Fruit fly (Drosophila melanogaster) whole organism, embryonic: Measurements from ENCODE around the gene se.
A peak's percentile ranks its signal among the peaks of the same experiment; 100 is the strongest.

Experiments used
- CG11247 ChIP-seq: fragments of 200-800 bp; sonication (Bioruptor generic); IDR thresholded peaks from 2 replicates; pipeline ENCODE4 v1.3.6; 2022; ENCODE audit warnings: missing biosample characterization, missing genetic modification characterization
- CG11723 ChIP-seq: fragments of 200-800 bp; sonication (Bioruptor generic); optimal IDR thresholded peaks from 2 replicates; lab custom pipeline; 2017; ENCODE audit warnings: missing biosample characterization, mild to moderate bottlenecking, missing genetic modification characterization
- CG12104 ChIP-seq: fragments of 200-800 bp; sonication (Bioruptor generic); optimal IDR thresholded peaks from 3 replicates; lab custom pipeline; 2016; ENCODE audit warnings: missing biosample characterization, missing genetic modification characterization
- CG13775 ChIP-seq: fragments of 200-800 bp; sonication (Bioruptor generic); optimal IDR thresholded peaks from 3 replicates; lab custom pipeline; 2017; ENCODE audit warnings: missing biosample characterization, mild to moderate bottlenecking, missing genetic modification characterization
- CG14710 ChIP-seq: fragments of 200-800 bp; sonication (Bioruptor generic); optimal IDR thresholded peaks from 3 replicates; lab custom pipeline; 2019; ENCODE audit warnings: missing biosample characterization, mild to moderate bottlenecking, missing genetic modification characterization, moderate library complexity
- CG14860 ChIP-seq: fragments of 200-800 bp; sonication (Bioruptor generic); IDR thresholded peaks from 3 replicates; pipeline ENCODE4 v1.3.6; 2022; ENCODE audit warnings: missing biosample characterization, missing genetic modification characterization; ENCODE audit not compliant: partially characterized antibody
- CG1529 ChIP-seq: fragments of 200-800 bp; sonication (Bioruptor generic); optimal IDR thresholded peaks from 3 replicates; lab custom pipeline; 2018; ENCODE audit warnings: missing biosample characterization, missing genetic modification characterization
- CG15514 ChIP-seq: fragments of 200-800 bp; sonication (Bioruptor generic); optimal IDR thresholded peaks from 3 replicates; lab custom pipeline; 2017; ENCODE audit warnings: missing biosample characterization, missing genetic modification characterization, mild to moderate bottlenecking, moderate library complexity, missing genetic modification reagents
- CG15696 ChIP-seq: fragments of 200-800 bp; sonication (Bioruptor generic); optimal IDR thresholded peaks from 2 replicates; lab custom pipeline; 2019; ENCODE audit warnings: missing biosample characterization, mild to moderate bottlenecking, missing genetic modification characterization, moderate library complexity
- CG17328 ChIP-seq: fragments of 200-800 bp; sonication (Bioruptor generic); IDR thresholded peaks from 2 replicates; pipeline ENCODE4 v1.3.6; 2022; ENCODE audit warnings: missing biosample characterization, missing genetic modification characterization
- CG17359 ChIP-seq: fragments of 200-800 bp; sonication (Bioruptor generic); optimal IDR thresholded peaks from 3 replicates; lab custom pipeline; 2018; ENCODE audit warnings: missing biosample characterization, mild to moderate bottlenecking, missing genetic modification characterization, moderate library complexity
- CG17612 ChIP-seq: fragments of 200-800 bp; sonication (Bioruptor generic); IDR thresholded peaks from 2 replicates; pipeline ENCODE4 v1.3.6; 2022; ENCODE audit warnings: missing biosample characterization, missing genetic modification characterization
- CG18011 ChIP-seq: fragments of 200-800 bp; sonication (Bioruptor generic); optimal IDR thresholded peaks from 2 replicates; lab custom pipeline; 2017; ENCODE audit warnings: missing biosample characterization, missing genetic modification characterization, mild to moderate bottlenecking, moderate library complexity, missing genotype
- CG2875 ChIP-seq: fragments of 200-800 bp; sonication (Bioruptor generic); optimal IDR thresholded peaks from 2 replicates; lab custom pipeline; 2017; ENCODE audit warnings: missing biosample characterization, mild to moderate bottlenecking, missing genetic modification characterization, missing genetic modification reagents
- CG30020 ChIP-seq: fragments of 200-800 bp; optimal IDR thresholded peaks from 2 replicates; lab custom pipeline; 2019; ENCODE audit warnings: missing biosample characterization, mild to moderate bottlenecking, missing genetic modification characterization, moderate library complexity
- CG31388 ChIP-seq: fragments of 200-800 bp; sonication (Bioruptor generic); optimal IDR thresholded peaks from 2 replicates; lab custom pipeline; 2016; ENCODE audit warnings: missing biosample characterization, missing genetic modification characterization
- CG3407 ChIP-seq: fragments of 200-800 bp; sonication (Bioruptor generic); optimal IDR thresholded peaks from 2 replicates; lab custom pipeline; 2018; ENCODE audit warnings: missing biosample characterization, mild to moderate bottlenecking, missing genetic modification characterization
- CG43689 ChIP-seq: fragments of 200-800 bp; sonication (Bioruptor generic); IDR thresholded peaks from 2 replicates; pipeline ENCODE4 v1.3.6; 2022; ENCODE audit warnings: missing biosample characterization, missing genetic modification characterization
- CG7839 ChIP-seq: fragments of 200-800 bp; sonication (Bioruptor generic); optimal IDR thresholded peaks from 3 replicates; lab custom pipeline; 2018; ENCODE audit warnings: missing biosample characterization, mild to moderate bottlenecking, missing genetic modification characterization, moderate library complexity
- CG8290 ChIP-seq, 3 experiments: fragments of 200-800 bp; sonication (Bioruptor generic); optimal IDR thresholded peaks; 2 replicates each; lab custom pipeline; 2016 to 2019; ENCODE audit warnings: missing biosample characterization in 3 of 3, missing genetic modification characterization in 3 of 3, mild to moderate bottlenecking in 2 of 3, moderate library complexity in 1 of 3
- CG8944 ChIP-seq: fragments of 200-800 bp; sonication (Bioruptor generic); optimal IDR thresholded peaks from 3 replicates; lab custom pipeline; 2016; ENCODE audit warnings: missing biosample characterization, missing genetic modification characterization
- CHES-1-like ChIP-seq: fragments of 200-800 bp; sonication (Bioruptor generic); optimal IDR thresholded peaks from 2 replicates; lab custom pipeline; 2016; ENCODE audit warnings: missing biosample characterization, missing genetic modification characterization
- D19A ChIP-seq: fragments of 200-800 bp; optimal IDR thresholded peaks from 3 replicates; lab custom pipeline; 2019; ENCODE audit warnings: missing biosample characterization, mild to moderate bottlenecking, missing genetic modification characterization, moderate library complexity
- Eip74EF ChIP-seq, 2 experiments: fragments of 200-800 bp in 1 of 2; fragments of >200 bp in 1 of 2; sonication (Bioruptor generic) in 1 of 2; optimal IDR thresholded peaks; 2 replicates each; lab custom pipeline; 2017 to 2019; ENCODE audit warnings: missing biosample characterization in 2 of 2, missing genetic modification characterization in 2 of 2, mild to moderate bottlenecking in 1 of 2, moderate library complexity in 1 of 2
- HLHmδ ChIP-seq: fragments of 200-800 bp; sonication (Bioruptor generic); optimal IDR thresholded peaks from 2 replicates; lab custom pipeline; 2018; ENCODE audit warnings: missing biosample characterization, mild to moderate bottlenecking, missing genetic modification characterization, moderate library complexity
- Hmx ChIP-seq: fragments of 200-800 bp; sonication (Bioruptor generic); optimal IDR thresholded peaks from 2 replicates; lab custom pipeline; 2016; ENCODE audit warnings: missing biosample characterization, missing genetic modification characterization
- Lpt ChIP-seq: fragments of >200 bp; optimal IDR thresholded peaks from 2 replicates; lab custom pipeline; 2018; ENCODE audit warnings: missing biosample characterization, missing genetic modification characterization
- MBD-R2 ChIP-seq: fragments of 200-800 bp; sonication (Bioruptor generic); IDR thresholded peaks from 2 replicates; pipeline ENCODE4 v1.3.6; 2022; ENCODE audit warnings: missing biosample characterization, missing genetic modification characterization
- MTF-1 ChIP-seq: fragments of 200-800 bp; sonication (Bioruptor generic); optimal IDR thresholded peaks from 2 replicates; lab custom pipeline; 2018; ENCODE audit warnings: missing biosample characterization, mild to moderate bottlenecking, missing genetic modification characterization, borderline replicate concordance
- Rfx ChIP-seq: fragments of 200-800 bp; sonication (Bioruptor generic); IDR thresholded peaks from 2 replicates; pipeline ENCODE4 v1.3.6; 2022; ENCODE audit warnings: missing biosample characterization, missing genetic modification characterization
- Sry-δ ChIP-seq: fragments of 200-800 bp; sonication (Bioruptor generic); optimal IDR thresholded peaks from 2 replicates; lab custom pipeline; 2016; ENCODE audit warnings: missing biosample characterization, missing genetic modification characterization
- Trl ChIP-seq, 3 experiments: fragments of >200 bp in 2 of 3; fragments of 200-800 bp in 1 of 3; sonication (Bioruptor generic) in 1 of 3; optimal IDR thresholded peaks; 2 replicates in 1 of 3; 3 replicates in 2 of 3; lab custom pipeline; 2016 to 2017; ENCODE audit warnings: missing biosample characterization in 1 of 3, missing genetic modification characterization in 1 of 3
- bcd ChIP-seq: fragments of 200-800 bp; sonication (Bioruptor generic); optimal IDR thresholded peaks from 2 replicates; lab custom pipeline; 2017; ENCODE audit warnings: missing biosample characterization, mild to moderate bottlenecking, missing genetic modification characterization
- crp ChIP-seq, 2 experiments: fragments of 200-800 bp; sonication (Bioruptor generic); optimal IDR thresholded peaks; 2 replicates in 1 of 2; 3 replicates in 1 of 2; lab custom pipeline; 2017; ENCODE audit warnings: missing biosample characterization in 2 of 2, missing genetic modification characterization in 2 of 2, mild to moderate bottlenecking in 1 of 2, moderate library complexity in 1 of 2
- dimm ChIP-seq: fragments of 200-800 bp; sonication (Bioruptor generic); IDR thresholded peaks from 2 replicates; pipeline ENCODE4 v1.3.6; 2022; ENCODE audit warnings: missing biosample characterization, missing genetic modification characterization
- eyg ChIP-seq: fragments of 200-800 bp; sonication (Bioruptor generic); optimal IDR thresholded peaks from 3 replicates; lab custom pipeline; 2016; ENCODE audit warnings: missing biosample characterization, missing genetic modification characterization
- fd64A ChIP-seq: fragments of 200-800 bp; sonication (Bioruptor generic); optimal IDR thresholded peaks from 3 replicates; lab custom pipeline; 2018; ENCODE audit warnings: missing biosample characterization, mild to moderate bottlenecking, missing genetic modification characterization
- fd96Cb ChIP-seq: fragments of 200-800 bp; sonication (Bioruptor generic); optimal IDR thresholded peaks from 2 replicates; lab custom pipeline; 2018; ENCODE audit warnings: missing biosample characterization, mild to moderate bottlenecking, missing genetic modification characterization, moderate library complexity
- grn ChIP-seq: fragments of 200-800 bp; sonication (Bioruptor generic); optimal IDR thresholded peaks from 3 replicates; lab custom pipeline; 2017; ENCODE audit warnings: missing biosample characterization, missing genetic modification characterization
- h ChIP-seq: fragments of >200 bp; optimal IDR thresholded peaks from 2 replicates; lab custom pipeline; 2017
- ham ChIP-seq: fragments of 200-800 bp; sonication (Bioruptor generic); IDR thresholded peaks from 2 replicates; pipeline ENCODE4 v1.3.6; 2022; ENCODE audit warnings: missing biosample characterization, missing genetic modification characterization
- jigr1 ChIP-seq: fragments of 200-800 bp; sonication (Bioruptor generic); IDR thresholded peaks from 3 replicates; pipeline ENCODE4 v1.3.6; 2022; ENCODE audit warnings: missing biosample characterization, missing genetic modification characterization
- lmd ChIP-seq: fragments of 200-800 bp; sonication (Bioruptor generic); IDR thresholded peaks from 2 replicates; pipeline ENCODE4 v1.3.6; 2022; ENCODE audit warnings: missing biosample characterization, missing genetic modification characterization
- mam ChIP-seq: fragments of 200-800 bp; sonication (Bioruptor generic); optimal IDR thresholded peaks from 3 replicates; lab custom pipeline; 2016; ENCODE audit warnings: missing biosample characterization, missing genetic modification characterization
- mirr ChIP-seq: fragments of 200-800 bp; sonication (Bioruptor generic); optimal IDR thresholded peaks from 3 replicates; lab custom pipeline; 2018; ENCODE audit warnings: missing biosample characterization, mild to moderate bottlenecking, missing genetic modification characterization
- mld ChIP-seq: fragments of 200-800 bp; sonication (Bioruptor generic); IDR thresholded peaks from 3 replicates; pipeline ENCODE4 v1.3.6; 2022; ENCODE audit warnings: missing biosample characterization, missing genetic modification characterization; ENCODE audit not compliant: partially characterized antibody
- pho ChIP-seq: fragments of 200-800 bp; sonication (Bioruptor generic); optimal IDR thresholded peaks from 2 replicates; lab custom pipeline; 2016; ENCODE audit warnings: missing biosample characterization, missing genetic modification characterization
- slou ChIP-seq: fragments of 200-800 bp; sonication (Bioruptor generic); optimal IDR thresholded peaks from 3 replicates; lab custom pipeline; 2016; ENCODE audit warnings: missing biosample characterization, missing genetic modification characterization
- sob ChIP-seq: fragments of 200-800 bp; sonication (Bioruptor generic); IDR thresholded peaks from 2 replicates; pipeline ENCODE4 v1.3.6; 2022; ENCODE audit warnings: missing biosample characterization, missing genetic modification characterization
- unc-4 ChIP-seq: fragments of 200-800 bp; sonication (Bioruptor generic); IDR thresholded peaks from 2 replicates; pipeline ENCODE4 v1.3.6; 2022; ENCODE audit warnings: missing biosample characterization, missing genetic modification characterization; ENCODE audit not compliant: partially characterized antibody

se gene

dm6 chr3L:8559754-8560328 lies 39.5 kb downstream of the se start:
- no peak for TF ChIP-seq CG17359 (tag; lab: Kevin White, UChicago)
- no peak for TF ChIP-seq slou (GFP tag; lab: Kevin White, UChicago)
- no peak for TF ChIP-seq CG31388 (GFP tag; lab: Kevin White, UChicago)
- no peak for TF ChIP-seq ham (GFP tag; lab: Robert Waterston, UW)
- no peak for TF ChIP-seq D19A (tag; lab: Kevin White, UChicago)
- TF ChIP-seq CG14860 (GFP tag; lab: Robert Waterston, UW), result peak; percentile 19; the same call in 1 of the 3 replicates
- no peak for TF ChIP-seq CHES-1-like
- TF ChIP-seq CG8944, result no peak
- no peak for TF ChIP-seq pho (GFP tag; lab: Kevin White, UChicago)
- no peak for TF ChIP-seq lmd (GFP tag; lab: Robert Waterston, UW)
- no peak for TF ChIP-seq CG8290 (GFP tag; optimal IDR thresholded peaks at IDR 0.05; lab: Kevin White, UChicago)
- TF ChIP-seq CG8290 (tag; optimal IDR thresholded peaks at IDR 0.05; lab: Kevin White, UChicago), result no peak
- TF ChIP-seq CG15514, result no peak
- TF ChIP-seq jigr1 (GFP tag; lab: Robert Waterston, UW), result no peak
- no peak for TF ChIP-seq Lpt (GFP tag; lab: Kevin White, UChicago)
- TF ChIP-seq MBD-R2, result no peak
- no peak for TF ChIP-seq fd64A (GFP tag; lab: Kevin White, UChicago)
- TF ChIP-seq CG1529 (GFP tag; lab: Kevin White, UChicago), result no peak
- TF ChIP-seq Hmx (GFP tag; lab: Kevin White, UChicago), result no peak
- TF ChIP-seq Eip74EF (GFP tag; optimal IDR thresholded peaks at IDR 0.05; lab: Kevin White, UChicago), result no peak
- TF ChIP-seq CG2875 (GFP tag; lab: Kevin White, UChicago), result no peak
- TF ChIP-seq eyg (GFP tag; lab: Kevin White, UChicago), result no peak
- no peak for TF ChIP-seq sob (GFP tag; lab: Robert Waterston, UW)
- no peak for TF ChIP-seq CG43689 (GFP tag; lab: Robert Waterston, UW)
- peak; percentile 23 for TF ChIP-seq HLHmδ (GFP tag; lab: Kevin White, UChicago)
- TF ChIP-seq mam (GFP tag; lab: Kevin White, UChicago), result no peak
- no peak for TF ChIP-seq mirr (GFP tag; lab: Kevin White, UChicago)
- no peak for TF ChIP-seq CG15696
- no peak for TF ChIP-seq CG7839 (tag; lab: Kevin White, UChicago)
- no peak for TF ChIP-seq MTF-1 (GFP tag; lab: Kevin White, UChicago)
- no peak for TF ChIP-seq CG17612 (GFP tag; lab: Robert Waterston, UW)
- TF ChIP-seq CG12104 (GFP tag; lab: Kevin White, UChicago), result no peak
- TF ChIP-seq h, result no peak
- TF ChIP-seq unc-4 (GFP tag; lab: Robert Waterston, UW), result no peak
- no peak for TF ChIP-seq CG18011 (GFP tag; lab: Kevin White, UChicago)
- TF ChIP-seq mld (GFP tag; lab: Robert Waterston, UW), result no peak
- TF ChIP-seq bcd (GFP tag; lab: Kevin White, UChicago), result no peak
- TF ChIP-seq CG11723 (GFP tag; lab: Kevin White, UChicago), result no peak
- no peak for TF ChIP-seq CG14710 (tag; lab: Kevin White, UChicago)
- no peak for TF ChIP-seq grn (GFP tag; lab: Kevin White, UChicago)
- TF ChIP-seq dimm, result no peak
- peak; percentile 63 to 66 for TF ChIP-seq Trl (optimal IDR thresholded peaks at IDR 0.05; lab: Kevin White, UChicago)
- peak; percentile 10 for TF ChIP-seq Trl (GFP tag; optimal IDR thresholded peaks at IDR 0.05; lab: Kevin White, UChicago)
- TF ChIP-seq Sry-δ (GFP tag; lab: Kevin White, UChicago), result no peak
- TF ChIP-seq CG3407 (GFP tag; lab: Kevin White, UChicago), result no peak
- no peak for TF ChIP-seq Rfx (GFP tag; lab: Robert Waterston, UW)
- no peak for TF ChIP-seq CG30020 (tag; lab: Kevin White, UChicago)
- TF ChIP-seq CG13775, result no peak
- no peak for TF ChIP-seq crp (GFP tag; optimal IDR thresholded peaks at IDR 0.05; lab: Kevin White, UChicago)
- TF ChIP-seq CG17328 (GFP tag; lab: Robert Waterston, UW), result peak; percentile 13; the same call in 1 of the 2 replicates
- TF ChIP-seq CG11247 (GFP tag; lab: Robert Waterston, UW), result no peak
- TF ChIP-seq fd96Cb (tag; lab: Kevin White, UChicago), result no peak
